Fruit fly (Drosophila melanogaster) whole organism, embryonic: ENCODE data around the gene CG6937.

Source experiments
- Atf6 ChIP-seq: fragments of 200-800 bp; sonication (Bioruptor generic); IDR thresholded peaks from 2 replicates; pipeline ENCODE4 v1.3.6; 2022; ENCODE audit warnings: missing biosample characterization, missing genetic modification characterization
- CG10321 ChIP-seq: fragments of 200-800 bp; sonication (Bioruptor generic); IDR thresholded peaks from 2 replicates; pipeline ENCODE4 v1.3.6; 2022; ENCODE audit warnings: missing biosample characterization, missing genetic modification characterization
- CG10431 ChIP-seq: fragments of 200-800 bp; sonication (Bioruptor generic); optimal IDR thresholded peaks from 3 replicates; lab custom pipeline; 2018; ENCODE audit warnings: missing biosample characterization, mild to moderate bottlenecking, missing genetic modification characterization
- CG10565 ChIP-seq: fragments of 200-800 bp; sonication (Bioruptor generic); optimal IDR thresholded peaks from 3 replicates; lab custom pipeline; 2016; ENCODE audit warnings: missing biosample characterization, mild to moderate bottlenecking, missing genetic modification characterization
- CG11085 ChIP-seq: fragments of 200-800 bp; sonication (Bioruptor generic); IDR thresholded peaks from 2 replicates; pipeline ENCODE4 v1.3.6; 2022; ENCODE audit warnings: missing biosample characterization, missing genetic modification characterization
- CG11696 ChIP-seq: fragments of 200-800 bp; sonication (Bioruptor generic); IDR thresholded peaks from 2 replicates; pipeline ENCODE4 v1.3.6; 2022; ENCODE audit warnings: missing biosample characterization, missing genetic modification characterization
- CG12236 ChIP-seq: fragments of 200-800 bp; sonication (Bioruptor generic); optimal IDR thresholded peaks from 2 replicates; lab custom pipeline; 2016; ENCODE audit warnings: missing biosample characterization, missing genetic modification characterization
- CG12299 ChIP-seq: fragments of 200-800 bp; sonication (Bioruptor generic); optimal IDR thresholded peaks from 2 replicates; lab custom pipeline; 2018; ENCODE audit warnings: missing biosample characterization, mild to moderate bottlenecking, missing genetic modification characterization
- CG12659 ChIP-seq: fragments of 200-800 bp; sonication (Bioruptor generic); optimal IDR thresholded peaks from 3 replicates; lab custom pipeline; 2017; ENCODE audit warnings: mild to moderate bottlenecking, missing biosample characterization, missing genetic modification reagents, missing genetic modification characterization
- CG15269 ChIP-seq: fragments of 200-800 bp; sonication (Bioruptor generic); optimal IDR thresholded peaks from 2 replicates; lab custom pipeline; 2018; ENCODE audit warnings: missing biosample characterization, mild to moderate bottlenecking, missing genetic modification characterization, moderate library complexity
- CG15514 ChIP-seq: fragments of 200-800 bp; sonication (Bioruptor generic); optimal IDR thresholded peaks from 3 replicates; lab custom pipeline; 2017; ENCODE audit warnings: missing biosample characterization, missing genetic modification characterization, mild to moderate bottlenecking, moderate library complexity, missing genetic modification reagents
- CG16815 ChIP-seq: fragments of 200-800 bp; sonication (Bioruptor generic); optimal IDR thresholded peaks from 3 replicates; lab custom pipeline; 2017; ENCODE audit warnings: missing biosample characterization, mild to moderate bottlenecking, missing genetic modification characterization
- CG17186 ChIP-seq: fragments of 200-800 bp; sonication (Bioruptor generic); optimal IDR thresholded peaks from 3 replicates; lab custom pipeline; 2017; ENCODE audit warnings: missing biosample characterization, missing genetic modification reagents, missing genetic modification characterization
- CG17385 ChIP-seq: fragments of 200-800 bp; sonication (Bioruptor generic); optimal IDR thresholded peaks from 3 replicates; lab custom pipeline; 2018; ENCODE audit warnings: missing biosample characterization, mild to moderate bottlenecking, missing genetic modification characterization
- CG17568 ChIP-seq: fragments of 200-800 bp; sonication (Bioruptor generic); optimal IDR thresholded peaks from 2 replicates; lab custom pipeline; 2018; ENCODE audit warnings: missing biosample characterization, mild to moderate bottlenecking, missing genetic modification characterization, moderate library complexity
- CG18764 ChIP-seq: fragments of 200-800 bp; sonication (Bioruptor generic); optimal IDR thresholded peaks from 3 replicates; lab custom pipeline; 2016; ENCODE audit warnings: missing biosample characterization, missing genetic modification characterization
- CG2199 ChIP-seq: fragments of 200-800 bp; sonication (Bioruptor generic); IDR thresholded peaks from 3 replicates; pipeline ENCODE4 v1.3.6; 2022; ENCODE audit warnings: missing biosample characterization, missing genetic modification characterization
- CG2202 ChIP-seq: fragments of 200-800 bp; sonication (Bioruptor generic); optimal IDR thresholded peaks from 2 replicates; lab custom pipeline; 2018; ENCODE audit warnings: missing biosample characterization, mild to moderate bottlenecking, missing genetic modification characterization
- CG3065 ChIP-seq: fragments of 200-800 bp; sonication (Bioruptor generic); optimal IDR thresholded peaks from 2 replicates; lab custom pipeline; 2016; ENCODE audit warnings: missing biosample characterization, missing genetic modification characterization
- CG31365 ChIP-seq: fragments of 200-800 bp; sonication (Bioruptor generic); optimal IDR thresholded peaks from 2 replicates; lab custom pipeline; 2018; ENCODE audit warnings: missing biosample characterization, mild to moderate bottlenecking, missing genetic modification characterization
- CG4424 ChIP-seq: fragments of 200-800 bp; sonication (Bioruptor generic); optimal IDR thresholded peaks from 3 replicates; lab custom pipeline; 2016; ENCODE audit warnings: missing biosample characterization, missing genetic modification characterization
- CG4854 ChIP-seq: fragments of 200-800 bp; sonication (Bioruptor generic); optimal IDR thresholded peaks from 2 replicates; lab custom pipeline; 2016; ENCODE audit warnings: missing biosample characterization, missing genetic modification characterization, inconsistent platforms
- CG5245 ChIP-seq: fragments of 200-800 bp; sonication (Bioruptor generic); optimal IDR thresholded peaks from 3 replicates; lab custom pipeline; 2016; ENCODE audit warnings: missing biosample characterization, missing genetic modification characterization
- CoRest ChIP-seq: fragments of 200-800 bp; sonication (Bioruptor generic); optimal IDR thresholded peaks from 3 replicates; lab custom pipeline; 2018; ENCODE audit warnings: missing biosample characterization, mild to moderate bottlenecking, missing genetic modification characterization, moderate library complexity
- Dref ChIP-seq: fragments of 200-800 bp; sonication (Bioruptor generic); IDR thresholded peaks from 2 replicates; pipeline ENCODE4 v1.3.6; 2022; ENCODE audit warnings: missing biosample characterization, missing genetic modification characterization
- E2f1 ChIP-seq: fragments of 200-800 bp; sonication (Bioruptor generic); IDR thresholded peaks from 2 replicates; pipeline ENCODE4 v1.3.6; 2022; ENCODE audit warnings: missing biosample characterization, missing genetic modification characterization
- Fer2 ChIP-seq: fragments of 200-800 bp; sonication (Bioruptor generic); optimal IDR thresholded peaks from 2 replicates; lab custom pipeline; 2018; ENCODE audit warnings: missing biosample characterization, mild to moderate bottlenecking, missing genetic modification characterization, moderate library complexity
- HLHmδ ChIP-seq: fragments of 200-800 bp; sonication (Bioruptor generic); optimal IDR thresholded peaks from 2 replicates; lab custom pipeline; 2018; ENCODE audit warnings: missing biosample characterization, mild to moderate bottlenecking, missing genetic modification characterization, moderate library complexity
- Hr39 ChIP-seq: fragments of >200 bp; optimal IDR thresholded peaks from 2 replicates; lab custom pipeline; 2017
- MESR4 ChIP-seq: fragments of 200-800 bp; sonication (Bioruptor generic); optimal IDR thresholded peaks from 2 replicates; lab custom pipeline; 2018; ENCODE audit warnings: missing biosample characterization, mild to moderate bottlenecking, missing genetic modification characterization, moderate library complexity
- Mes4 ChIP-seq: fragments of 200-800 bp; sonication (Bioruptor generic); optimal IDR thresholded peaks from 2 replicates; lab custom pipeline; 2016; ENCODE audit warnings: missing biosample characterization, missing genetic modification characterization
- NC2α ChIP-seq: fragments of 200-800 bp; sonication (Bioruptor generic); optimal IDR thresholded peaks from 2 replicates; lab custom pipeline; 2016; ENCODE audit warnings: missing biosample characterization, missing genetic modification characterization
- Side ChIP-seq: fragments of 200-800 bp; sonication (Bioruptor generic); optimal IDR thresholded peaks from 2 replicates; lab custom pipeline; 2016; ENCODE audit warnings: missing biosample characterization, missing genetic modification characterization
- al ChIP-seq: fragments of 200-800 bp; sonication (Bioruptor generic); IDR thresholded peaks from 2 replicates; pipeline ENCODE4 v1.3.6; 2022; ENCODE audit warnings: missing biosample characterization, missing genetic modification characterization
- az2 ChIP-seq: fragments of 200-800 bp; sonication (Bioruptor generic); optimal IDR thresholded peaks from 3 replicates; lab custom pipeline; 2016; ENCODE audit warnings: missing biosample characterization, missing genetic modification characterization
- bsh ChIP-seq, 2 experiments: fragments of 200-800 bp; sonication (Bioruptor generic); optimal IDR thresholded peaks; 2 replicates each; lab custom pipeline; 2017 to 2018; ENCODE audit warnings: mild to moderate bottlenecking in 2 of 2, missing biosample characterization in 2 of 2, missing genetic modification characterization in 2 of 2, moderate library complexity in 1 of 2
- cas ChIP-seq: fragments of 200-800 bp; sonication (Bioruptor generic); IDR thresholded peaks from 2 replicates; pipeline ENCODE4 v1.3.6; 2022; ENCODE audit warnings: missing biosample characterization, missing genetic modification characterization
- cato ChIP-seq: fragments of 200-800 bp; sonication (Bioruptor generic); optimal IDR thresholded peaks from 2 replicates; lab custom pipeline; 2016; ENCODE audit warnings: missing biosample characterization, missing genetic modification characterization, borderline replicate concordance
- chinmo ChIP-seq: fragments of 200-800 bp; sonication (Bioruptor generic); IDR thresholded peaks from 4 replicates; pipeline ENCODE4 v1.3.6; 2022; ENCODE audit warnings: missing biosample characterization, missing genetic modification characterization; ENCODE audit not compliant: partially characterized antibody
- dm ChIP-seq: fragments of 200-800 bp; sonication (Bioruptor generic); optimal IDR thresholded peaks from 3 replicates; lab custom pipeline; 2016; ENCODE audit warnings: missing biosample characterization, missing genetic modification characterization
- eve ChIP-seq, 2 experiments: fragments of >200 bp; optimal IDR thresholded peaks; 2 replicates each; lab custom pipeline; 2017; ENCODE audit warnings: missing biosample characterization in 2 of 2, missing genetic modification characterization in 2 of 2
- ewg ChIP-seq: fragments of 200-800 bp; sonication (Bioruptor generic); optimal IDR thresholded peaks from 3 replicates; lab custom pipeline; 2017; ENCODE audit warnings: mild to moderate bottlenecking, missing biosample characterization, missing genetic modification reagents, missing genetic modification characterization
- hbn ChIP-seq: fragments of 200-800 bp; sonication (Bioruptor generic); IDR thresholded peaks from 2 replicates; pipeline ENCODE4 v1.3.6; 2022; ENCODE audit warnings: missing biosample characterization, missing genetic modification characterization; ENCODE audit not compliant: partially characterized antibody
- lbe ChIP-seq: fragments of 200-800 bp; sonication (Bioruptor generic); optimal IDR thresholded peaks from 2 replicates; lab custom pipeline; 2016; ENCODE audit warnings: missing biosample characterization, mild to moderate bottlenecking, missing genetic modification characterization
- lilli ChIP-seq: fragments of 200-800 bp; sonication (Bioruptor generic); optimal IDR thresholded peaks from 3 replicates; lab custom pipeline; 2016; ENCODE audit warnings: missing biosample characterization, missing genetic modification characterization
- mirr ChIP-seq: fragments of 200-800 bp; sonication (Bioruptor generic); optimal IDR thresholded peaks from 3 replicates; lab custom pipeline; 2018; ENCODE audit warnings: missing biosample characterization, mild to moderate bottlenecking, missing genetic modification characterization
- pan ChIP-seq, 4 experiments: fragments of >200 bp in 3 of 4; fragments of 200-800 bp in 1 of 4; sonication (Bioruptor generic) in 1 of 4; optimal IDR thresholded peaks in 3 of 4; IDR thresholded peaks in 1 of 4; 2 replicates each; pipeline versions ENCODE4 v1.3.6 to Lab custom; 2017 to 2022; ENCODE audit warnings: missing biosample characterization in 2 of 4, missing genetic modification characterization in 2 of 4, mixed read lengths in 1 of 4
- sqz ChIP-seq: fragments of 200-800 bp; sonication (Bioruptor generic); optimal IDR thresholded peaks from 3 replicates; lab custom pipeline; 2018; ENCODE audit warnings: missing biosample characterization, mild to moderate bottlenecking, missing genetic modification characterization
- stc ChIP-seq: fragments of 200-800 bp; sonication (Bioruptor generic); IDR thresholded peaks from 2 replicates; pipeline ENCODE4 v1.3.6; 2022; ENCODE audit warnings: missing biosample characterization, missing genetic modification characterization
- tap ChIP-seq: fragments of 200-800 bp; optimal IDR thresholded peaks from 3 replicates; lab custom pipeline; 2019; ENCODE audit warnings: missing biosample characterization, mild to moderate bottlenecking, missing genetic modification characterization, moderate library complexity
- unpg ChIP-seq: fragments of 200-800 bp; sonication (Bioruptor generic); optimal IDR thresholded peaks from 3 replicates; lab custom pipeline; 2018; ENCODE audit warnings: missing biosample characterization, mild to moderate bottlenecking, missing genetic modification characterization, moderate library complexity

Gene CG6937

DNA sequence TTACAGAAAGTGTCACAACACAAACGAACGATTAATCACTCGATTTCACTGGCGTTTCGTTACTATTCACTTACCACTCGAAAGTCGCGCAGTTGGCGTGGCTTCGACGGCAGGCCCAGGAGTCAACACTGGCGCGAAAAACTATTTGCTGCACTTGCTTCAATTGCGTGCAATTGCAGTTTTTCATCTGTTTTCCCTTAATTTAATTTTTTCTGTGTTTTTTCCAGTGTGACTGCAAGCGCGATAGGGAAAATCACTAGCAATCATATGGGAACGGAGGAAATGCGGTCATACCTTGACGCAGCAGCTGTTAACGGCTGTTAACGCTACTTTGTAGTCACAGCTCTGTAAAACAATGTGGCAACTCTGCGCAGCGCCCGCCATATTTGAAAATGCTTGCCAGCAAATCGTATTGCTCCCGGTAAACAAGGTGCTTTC lies 37.0 kb upstream of the CG6937 start, which contains the start of gene AdipoR (continued):
- no peak for TF ChIP-seq CG4424 (GFP tag; lab: Kevin White, UChicago)
- TF ChIP-seq CG11696, result no peak
- no peak for TF ChIP-seq E2f1
- peak; percentile 36 for TF ChIP-seq lilli (GFP tag; lab: Kevin White, UChicago)
- no peak for TF ChIP-seq cas
- TF ChIP-seq MESR4 (GFP tag; lab: Kevin White, UChicago), result peak; percentile 93
- no peak for TF ChIP-seq tap
- TF ChIP-seq az2 (GFP tag; lab: Kevin White, UChicago), result no peak
- no peak for TF ChIP-seq CG12236 (GFP tag; lab: Kevin White, UChicago)
- no peak for TF ChIP-seq CG18764 (GFP tag; lab: Kevin White, UChicago)
- peak; percentile 83 for TF ChIP-seq sqz (GFP tag; lab: Kevin White, UChicago)
- TF ChIP-seq CG12659, result peak; percentile 76
- peak; percentile 77 for TF ChIP-seq CG15514 (GFP tag; lab: Kevin White, UChicago)
- no peak for TF ChIP-seq CG17385 (GFP tag; lab: Kevin White, UChicago)
- TF ChIP-seq pan (optimal IDR thresholded peaks at IDR 0.05; lab: Kevin White, UChicago), result no peak
- TF ChIP-seq pan (GFP tag; optimal IDR thresholded peaks at IDR 0.05 in 1 of 2, IDR thresholded peaks at IDR 0.05 in 1 of 2), result peak in 1 of 2 experiments; percentile 18
- peak; percentile 32 for TF ChIP-seq CG12299
- 0 out of 3 replicates have a peak, but pooled peaks have one; percentile 27 for TF ChIP-seq CG2199 (GFP tag; lab: Robert Waterston, UW)
- TF ChIP-seq CG10321 (GFP tag; lab: Robert Waterston, UW), result no peak
- TF ChIP-seq al (GFP tag; lab: Robert Waterston, UW), result no peak
- peak; percentile 54; the same call in 1 of the 4 replicates for TF ChIP-seq chinmo
- no peak for TF ChIP-seq stc (GFP tag; lab: Robert Waterston, UW)
- TF ChIP-seq Mes4 (GFP tag; lab: Kevin White, UChicago), result peak; percentile 4
- TF ChIP-seq HLHmδ, result no peak
- no peak for TF ChIP-seq CG5245 (GFP tag; lab: Kevin White, UChicago)
- no peak for TF ChIP-seq cato (GFP tag; lab: Kevin White, UChicago)
- no peak for TF ChIP-seq lbe
- TF ChIP-seq CG4854 (GFP tag; lab: Kevin White, UChicago), result no peak
- TF ChIP-seq Dref (GFP tag; lab: Robert Waterston, UW), result peak; percentile 51
- TF ChIP-seq CG16815 (GFP tag; lab: Kevin White, UChicago), result no peak
- TF ChIP-seq CG31365 (tag; lab: Kevin White, UChicago), result no peak
- peak; percentile 7 for TF ChIP-seq CG15269
- TF ChIP-seq mirr (GFP tag; lab: Kevin White, UChicago), result peak; percentile 14
- no peak for TF ChIP-seq CG17568
- TF ChIP-seq Side, result peak; percentile 19
- TF ChIP-seq CoRest (tag; lab: Kevin White, UChicago), result peak; percentile 34
- no peak for TF ChIP-seq CG3065 (GFP tag; lab: Kevin White, UChicago)
- TF ChIP-seq Fer2, result no peak
- no peak for TF ChIP-seq CG11085 (GFP tag; lab: Robert Waterston, UW)
- no peak for TF ChIP-seq CG10431
- no peak for TF ChIP-seq CG10565 (GFP tag; lab: Kevin White, UChicago)
- TF ChIP-seq Hr39 (lab: Kevin White, UChicago), result no peak
- no peak for TF ChIP-seq Atf6 (GFP tag; lab: Robert Waterston, UW)
- peak; percentile 33 for TF ChIP-seq dm (GFP tag; lab: Kevin White, UChicago)
- peak; percentile 62 for TF ChIP-seq ewg (GFP tag; lab: Kevin White, UChicago)
- TF ChIP-seq hbn (GFP tag; lab: Robert Waterston, UW), result no peak
- TF ChIP-seq CG2202, result no peak
- no peak for TF ChIP-seq NC2α (GFP tag; lab: Kevin White, UChicago)
- TF ChIP-seq unpg (GFP tag; lab: Kevin White, UChicago), result peak; percentile 25
- peak; percentile 84 for TF ChIP-seq CG17186
- no peak for TF ChIP-seq bsh (GFP tag; optimal IDR thresholded peaks at IDR 0.05; lab: Kevin White, UChicago)
- TF ChIP-seq eve (GFP tag; optimal IDR thresholded peaks at IDR 0.05; lab: Kevin White, UChicago), result no peak
